Fruit fly (Drosophila melanogaster) whole organism, larva: ENCODE data around the gene MsR1.

Experiments
- noc ChIP-seq: fragments of 200-800 bp; sonication (Bioruptor generic); optimal IDR thresholded peaks from 3 replicates; lab custom pipeline; 2019; ENCODE audit warnings: missing biosample characterization, mild to moderate bottlenecking, missing genetic modification characterization, moderate library complexity

The MsR1 gene

dm6 chr3L:2322257-2322776 lies at the start of gene MsR1:
MsR1 (plus strand) TSS chr3L:2322693.
- TF ChIP-seq noc (tag; lab: Kevin White, UChicago), result no peak

- no peak for TF ChIP-seq noc (tag; lab: Kevin White, UChicago)
Observed at dm6 chr3L:2273392-2273791, 49.1 kb upstream of the MsR1 start.

dm6 chr3L:2276250-2276649 lies 46.2 kb upstream of the MsR1 start, which contains the start of gene yellow-g2:
yellow-g2 (plus strand) TSS chr3L:2276550.
- TF ChIP-seq noc (tag; lab: Kevin White, UChicago), result no peak

dm6 chr3L:2282506-2282905 lies 40.0 kb upstream of the MsR1 start, which contains the start of gene MsR2:
MsR2 (plus strand) TSS chr3L:2282883.
- TF ChIP-seq noc (tag; lab: Kevin White, UChicago), result no peak

dm6 chr3L:2325276-2325675 lies 2.8 kb downstream of the MsR1 start:
- TF ChIP-seq noc (tag; lab: Kevin White, UChicago), result no peak

- TF ChIP-seq noc (tag; lab: Kevin White, UChicago), result no peak
Observed at dm6 chr3L:2328804-2329203, 6.3 kb downstream of the MsR1 start.

- no peak for TF ChIP-seq noc (tag; lab: Kevin White, UChicago)
Observed at dm6 chr3L:2332228-2332627, 9.7 kb downstream of the MsR1 start.

dm6 chr3L:2360257-2360656 lies 37.8 kb downstream of the MsR1 start, which contains the start of gene CG13801:
CG13801 (plus strand) TSS chr3L:2360557.
- TF ChIP-seq noc (tag; lab: Kevin White, UChicago), result no peak

- TF ChIP-seq noc (tag; lab: Kevin White, UChicago), result peak; percentile 23
Observed at dm6 chr3L:2371882-2372281, 49.4 kb downstream of the MsR1 start, which contains the start of the genes CG1317 and CG8993. CG1317 (minus strand) TSS chr3L:2371939. CG8993 (plus strand) TSS chr3L:2372199.

- TF ChIP-seq noc (tag; lab: Kevin White, UChicago), result peak; percentile 98
Observed at dm6 chr3L:2373421-2374043, 51.0 kb downstream of the MsR1 start, which contains the start of the genes mRpL23 and CG9004. mRpL23 (minus strand) TSS chr3L:2373704. CG9004 (plus strand) TSS chr3L:2373728.

- TF ChIP-seq noc (tag; lab: Kevin White, UChicago), result no peak
Observed at dm6 chr3L:2377114-2377783, 54.8 kb downstream of the MsR1 start, which contains the start of the genes CG15877 and Svil. CG15877 (minus strand) TSS chr3L:2377556. Svil (plus strand) TSS chr3L:2377655.

- no peak for TF ChIP-seq noc (tag; lab: Kevin White, UChicago)
Observed at dm6 chr3L:2378549-2378948, 56.1 kb downstream of the MsR1 start.

- TF ChIP-seq noc (tag; lab: Kevin White, UChicago), result no peak
Observed at dm6 chr3L:2379472-2379871, 57.0 kb downstream of the MsR1 start.

dm6 chr3L:2385325-2386007 lies 63.0 kb downstream of the MsR1 start:
- no peak for TF ChIP-seq noc (tag; lab: Kevin White, UChicago)

dm6 chr3L:2386433-2386832 lies 63.9 kb downstream of the MsR1 start:
- TF ChIP-seq noc (tag; lab: Kevin White, UChicago), result no peak

- TF ChIP-seq noc (tag; lab: Kevin White, UChicago), result no peak
Observed at dm6 chr3L:2387816-2388215, 65.3 kb downstream of the MsR1 start.
